Fruit fly (Drosophila melanogaster) S2 (cell line): ENCODE data around the gene CG33969.

Experiments used
- CG8478 ChIP-seq: fragments of >200 bp; optimal IDR thresholded peaks from 2 replicates; lab custom pipeline; 2018
- CTCF ChIP-seq, 2 experiments: fragments of >200 bp; optimal IDR thresholded peaks; 2 replicates each; lab custom pipeline; 2018

- TF ChIP-seq CTCF (optimal IDR thresholded peaks at IDR 0.05; lab: Kevin White, UChicago) = no peak
- TF ChIP-seq CG8478 (lab: Kevin White, UChicago) = no peak
Observed at dm6 chr3L:20385408-20385807, 7.9 kb downstream of the CG33969 start.
